Worm (Caenorhabditis elegans): Measurements from ENCODE around the gene ZC250.2.

ZC250.2 gene

ce11 chrV:5790497-5791280 lies 1.4 kb upstream of the ZC250.2 start, which contains the start of the genes nhr-142 and F44E7.9 (continued):
- TF ChIP-seq ZK546.5 (tag; optimal IDR thresholded peaks at IDR 0.05) (no peak), nhr-10 (tag; optimal IDR thresholded peaks at IDR 0.05) (no peak), nhr-23 (tag; optimal IDR thresholded peaks at IDR 0.05) (no peak), elt-3 (tag; optimal IDR thresholded peaks at IDR 0.05) (no peak), snpc-4 (tag; optimal IDR thresholded peaks at IDR 0.05) (peak; percentile 30), lin-11 (tag; optimal IDR thresholded peaks at IDR 0.05) (peak; percentile 57), mab-5 (tag; optimal IDR thresholded peaks at IDR 0.05) (peak; percentile 83), sma-9 (GFP tag; optimal IDR thresholded peaks at IDR 0.05) (peak; percentile 91), sma-9 (tag; optimal IDR thresholded peaks at IDR 0.05) (no peak), nhr-129 (tag; optimal IDR thresholded peaks at IDR 0.05) (peak; percentile 87), nhr-12 (tag; optimal IDR thresholded peaks at IDR 0.05) (no peak), nhr-77 (tag; optimal IDR thresholded peaks at IDR 0.05) (peak; percentile 16), mdl-1 (tag; optimal IDR thresholded peaks at IDR 0.05) (peak in 1 of 2 experiments; percentile 29), F13H6.1 (tag; optimal IDR thresholded peaks at IDR 0.05) (peak; percentile 85), nhr-237 (tag; optimal IDR thresholded peaks at IDR 0.05) (no peak)

- TF ChIP-seq unc-55 (GFP tag; optimal IDR thresholded peaks at IDR 0.05) (no peak), dmd-4 (tag; optimal IDR thresholded peaks at IDR 0.05) (no peak), nhr-23 (tag; optimal IDR thresholded peaks at IDR 0.05) (no peak), zag-1 (tag; optimal IDR thresholded peaks at IDR 0.05) (no peak), F13H6.1 (tag; optimal IDR thresholded peaks at IDR 0.05) (no peak), skn-1 (tag; optimal IDR thresholded peaks at IDR 0.05) (no peak), sem-4 (tag; optimal IDR thresholded peaks at IDR 0.05) (no peak), lin-39 (tag; optimal IDR thresholded peaks at IDR 0.05) (no peak), aly-2 (tag; optimal IDR thresholded peaks at IDR 0.05) (no peak), unc-62 (GFP tag; optimal IDR thresholded peaks at IDR 0.05) (no peak), lin-11 (tag; optimal IDR thresholded peaks at IDR 0.05) (no peak)
These were observed 6.0 kb downstream of the ZC250.2 start, which contains the start of gene nstp-3 for ce11 chrV:5798132-5798531. Gene nstp-3, minus strand, starts transcription at chrV:5798232.

ce11 chrV:5799373-5799772 lies 7.2 kb downstream of the ZC250.2 start, which contains the start of gene cyn-17:
Gene cyn-17, plus strand, starts transcription at chrV:5799673.
- no peak for TF ChIP-seq nhr-237 (tag; optimal IDR thresholded peaks at IDR 0.05)
- TF ChIP-seq egl-27 (tag; optimal IDR thresholded peaks at IDR 0.05) = no peak
- TF ChIP-seq Y55F3AM.14 (GFP tag; optimal IDR thresholded peaks at IDR 0.05) = no peak
- no peak for TF ChIP-seq lsy-2 (tag; optimal IDR thresholded peaks at IDR 0.05)
- TF ChIP-seq blmp-1 (tag; optimal IDR thresholded peaks at IDR 0.05; ENCODE audit: insufficient read depth) = no peak
- no peak for TF ChIP-seq nhr-21 (tag; optimal IDR thresholded peaks at IDR 0.05)

ce11 chrV:5805467-5805866 lies 13.3 kb downstream of the ZC250.2 start, which contains the start of gene ZC250.5:
Gene ZC250.5, plus strand, starts transcription at chrV:5805767.
- TF ChIP-seq nhr-237 (tag; optimal IDR thresholded peaks at IDR 0.05) (no peak), unc-62 (GFP tag; optimal IDR thresholded peaks at IDR 0.05) (no peak), unc-39 (tag; optimal IDR thresholded peaks at IDR 0.05) (no peak), ceh-16 (tag; optimal IDR thresholded peaks at IDR 0.05) (no peak), ceh-82 (tag; optimal IDR thresholded peaks at IDR 0.05) (no peak), elt-1 (tag; optimal IDR thresholded peaks at IDR 0.05) (no peak), ztf-4 (tag; optimal IDR thresholded peaks at IDR 0.05) (no peak), mab-5 (tag; optimal IDR thresholded peaks at IDR 0.05) (no peak), alr-1 (tag; optimal IDR thresholded peaks at IDR 0.05) (no peak), skn-1 (tag; optimal IDR thresholded peaks at IDR 0.05) (no peak), gmeb-1 (tag; optimal IDR thresholded peaks at IDR 0.05) (no peak), snpc-4 (tag; optimal IDR thresholded peaks at IDR 0.05) (no peak), ama-1 (optimal IDR thresholded peaks at IDR 0.05) (no peak)
